Worm (Caenorhabditis elegans) whole organism, late embryonic: Measurements from ENCODE around the gene farl-11.
"Not testable (repeated sequence)": the region's sequence is repeated elsewhere in the genome, so short reads cannot be mapped to it uniquely, and the experiment has no call there.

Experiments
- K09A11.1 ChIP-seq: sonication (generic microtip); optimal IDR thresholded peaks from 2 replicates; lab custom pipeline; 2017; ENCODE audit warnings: antibody characterized with exemption, mild to moderate bottlenecking, missing genetic modification characterization, missing compliant biosample characterization; ENCODE audit not compliant: insufficient read depth
- T23F11.4 ChIP-seq: fragments of 200-800 bp; sonication (Bioruptor generic); optimal IDR thresholded peaks from 2 replicates; lab custom pipeline; 2018; ENCODE audit warnings: mild to moderate bottlenecking, missing genetic modification characterization, missing compliant biosample characterization
- Y22D7AL.16 ChIP-seq: sonication (generic microtip); optimal IDR thresholded peaks from 2 replicates; lab custom pipeline; 2016; ENCODE audit warnings: missing genetic modification characterization, missing compliant biosample characterization
- ama-1 ChIP-seq: fragments of 150-350 bp; optimal IDR thresholded peaks from 2 replicates; lab custom pipeline; 2014
- gmeb-2 ChIP-seq: sonication (generic microtip); optimal IDR thresholded peaks from 2 replicates; lab custom pipeline; 2016; ENCODE audit warnings: missing genetic modification characterization, inconsistent platforms, missing compliant biosample characterization
- nhr-11 ChIP-seq: fragments of 150-350 bp; optimal IDR thresholded peaks from 2 replicates; lab custom pipeline; 2014; ENCODE audit warnings: missing biosample characterization, missing genetic modification characterization
- pqm-1 ChIP-seq: sonication (generic microtip); optimal IDR thresholded peaks from 2 replicates; lab custom pipeline; 2016; ENCODE audit warnings: missing genetic modification characterization, missing compliant biosample characterization
- pros-1 ChIP-seq: fragments of 150-350 bp; optimal IDR thresholded peaks from 2 replicates; lab custom pipeline; 2014; ENCODE audit warnings: missing biosample characterization, missing genetic modification reagents, missing genetic modification characterization
- rnt-1 ChIP-seq: sonication (generic microtip); optimal IDR thresholded peaks from 2 replicates; lab custom pipeline; 2016; ENCODE audit warnings: missing genetic modification characterization, missing compliant biosample characterization

ce11 chrII:7084021-7084420 is 20.8 kb downstream of the farl-11 start, which contains the start of the genes T02G5.14 and T02G5.15:
- not testable (repeated sequence) for TF ChIP-seq pqm-1 (tag; lab: Kevin White, UChicago); pros-1 (tag; lab: Kevin White, UChicago); ama-1 (lab: Kevin White, UChicago); gmeb-2 (tag; lab: Kevin White, UChicago); Y22D7AL.16 (tag; lab: Kevin White, UChicago); K09A11.1; rnt-1; T23F11.4; nhr-11 (tag; lab: Kevin White, UChicago)
